Fruit fly (Drosophila melanogaster) whole organism, embryonic: Measurements from ENCODE around the gene Rab3GAP1.

Experiments
- ATbp ChIP-seq: fragments of 200-800 bp; sonication (Bioruptor generic); optimal IDR thresholded peaks from 2 replicates; lab custom pipeline; 2017; ENCODE audit warnings: missing biosample characterization, mild to moderate bottlenecking, missing genetic modification characterization, missing genetic modification reagents
- C15 ChIP-seq: fragments of 200-800 bp; sonication (Bioruptor generic); IDR thresholded peaks from 3 replicates; pipeline ENCODE4 v1.3.6; 2022; ENCODE audit warnings: missing biosample characterization, missing genetic modification characterization
- CG10274 ChIP-seq: fragments of 200-800 bp; sonication (Bioruptor generic); optimal IDR thresholded peaks from 3 replicates; lab custom pipeline; 2017; ENCODE audit warnings: missing biosample characterization, mild to moderate bottlenecking, missing genetic modification characterization
- CG10543 ChIP-seq: fragments of 200-800 bp; sonication (Bioruptor generic); optimal IDR thresholded peaks from 3 replicates; lab custom pipeline; 2017; ENCODE audit warnings: missing biosample characterization, mild to moderate bottlenecking, missing genetic modification characterization, moderate library complexity
- CG10959 ChIP-seq: fragments of 200-800 bp; sonication (Bioruptor generic); IDR thresholded peaks from 2 replicates; pipeline ENCODE4 v1.3.6; 2022; ENCODE audit warnings: missing biosample characterization, missing genetic modification characterization
- CG10979 ChIP-seq: fragments of 200-800 bp; sonication (Bioruptor generic); optimal IDR thresholded peaks from 2 replicates; lab custom pipeline; 2018; ENCODE audit warnings: missing biosample characterization, mild to moderate bottlenecking, missing genetic modification characterization, moderate library complexity
- CG13123 ChIP-seq: fragments of 200-800 bp; sonication (Bioruptor generic); optimal IDR thresholded peaks from 2 replicates; lab custom pipeline; 2016; ENCODE audit warnings: missing biosample characterization, missing genetic modification characterization
- CG15479 ChIP-seq: fragments of 200-800 bp; sonication (Bioruptor generic); optimal IDR thresholded peaks from 3 replicates; lab custom pipeline; 2019; ENCODE audit warnings: missing biosample characterization, mild to moderate bottlenecking, missing genetic modification characterization, moderate library complexity
- CG1602 ChIP-seq: fragments of 200-800 bp; sonication (Bioruptor generic); optimal IDR thresholded peaks from 3 replicates; lab custom pipeline; 2016; ENCODE audit warnings: missing biosample characterization, missing genetic modification characterization
- CG17612 ChIP-seq: fragments of 200-800 bp; sonication (Bioruptor generic); IDR thresholded peaks from 2 replicates; pipeline ENCODE4 v1.3.6; 2022; ENCODE audit warnings: missing biosample characterization, missing genetic modification characterization
- CG18476 ChIP-seq: fragments of 200-800 bp; sonication (Bioruptor generic); optimal IDR thresholded peaks from 2 replicates; lab custom pipeline; 2016; ENCODE audit warnings: missing biosample characterization, mild to moderate bottlenecking, missing genetic modification characterization
- CG34422 ChIP-seq: fragments of 200-800 bp; sonication (Bioruptor generic); IDR thresholded peaks from 3 replicates; pipeline ENCODE4 v1.3.6; 2022; ENCODE audit warnings: missing biosample characterization, missing genetic modification characterization
- CG4360 ChIP-seq: fragments of 200-800 bp; sonication (Bioruptor generic); IDR thresholded peaks from 2 replicates; pipeline ENCODE4 v1.3.6; 2022; ENCODE audit warnings: missing biosample characterization, missing genetic modification characterization
- CG6765 ChIP-seq: fragments of 200-800 bp; sonication (Bioruptor generic); optimal IDR thresholded peaks from 3 replicates; lab custom pipeline; 2017; ENCODE audit warnings: missing biosample characterization, mild to moderate bottlenecking, missing genetic modification characterization
- CG6854 ChIP-seq: fragments of 200-800 bp; sonication (Bioruptor generic); optimal IDR thresholded peaks from 3 replicates; lab custom pipeline; 2017; ENCODE audit warnings: missing biosample characterization, mild to moderate bottlenecking, missing genetic modification characterization
- CG8944 ChIP-seq: fragments of 200-800 bp; sonication (Bioruptor generic); optimal IDR thresholded peaks from 3 replicates; lab custom pipeline; 2016; ENCODE audit warnings: missing biosample characterization, missing genetic modification characterization
- CG9727 ChIP-seq: fragments of 200-800 bp; sonication (Bioruptor generic); optimal IDR thresholded peaks from 3 replicates; lab custom pipeline; 2017; ENCODE audit warnings: missing biosample characterization, mild to moderate bottlenecking, missing genetic modification characterization
- Camta ChIP-seq: fragments of 200-800 bp; sonication (Bioruptor generic); optimal IDR thresholded peaks from 2 replicates; lab custom pipeline; 2016; ENCODE audit warnings: missing biosample characterization, missing genetic modification characterization
- Dll ChIP-seq: fragments of 200-800 bp; sonication (Bioruptor generic); IDR thresholded peaks from 4 replicates; pipeline ENCODE4 v1.3.6; 2022; ENCODE audit warnings: missing biosample characterization, missing genetic modification characterization; ENCODE audit not compliant: partially characterized antibody
- Doc3 ChIP-seq: fragments of 200-800 bp; sonication (Bioruptor generic); IDR thresholded peaks from 3 replicates; pipeline ENCODE4 v1.3.6; 2022; ENCODE audit warnings: missing biosample characterization, missing genetic modification characterization; ENCODE audit not compliant: partially characterized antibody
- Fer3 ChIP-seq: fragments of 200-800 bp; sonication (Bioruptor generic); optimal IDR thresholded peaks from 2 replicates; lab custom pipeline; 2018; ENCODE audit warnings: missing biosample characterization, mild to moderate bottlenecking, missing genetic modification characterization, moderate library complexity
- Gsc ChIP-seq: fragments of 200-800 bp; sonication (Bioruptor generic); IDR thresholded peaks from 2 replicates; pipeline ENCODE4 v1.3.6; 2022; ENCODE audit warnings: missing biosample characterization, missing genetic modification characterization
- H2.0 ChIP-seq: fragments of 200-800 bp; sonication (Bioruptor generic); IDR thresholded peaks from 2 replicates; pipeline ENCODE4 v1.3.6; 2022; ENCODE audit warnings: missing biosample characterization, missing genetic modification characterization
- HmgD ChIP-seq: fragments of 200-800 bp; sonication (Bioruptor generic); optimal IDR thresholded peaks from 3 replicates; lab custom pipeline; 2016; ENCODE audit warnings: missing biosample characterization, missing genetic modification characterization
- Kr ChIP-seq: fragments of 200-800 bp; sonication (Bioruptor generic); optimal IDR thresholded peaks from 2 replicates; lab custom pipeline; 2017; ENCODE audit warnings: missing biosample characterization, mild to moderate bottlenecking, missing genetic modification characterization
- Meics ChIP-seq: fragments of 200-800 bp; sonication (Bioruptor generic); optimal IDR thresholded peaks from 2 replicates; lab custom pipeline; 2017; ENCODE audit warnings: missing biosample characterization, mild to moderate bottlenecking, missing genetic modification characterization
- Oli ChIP-seq: fragments of 200-800 bp; sonication (Bioruptor generic); optimal IDR thresholded peaks from 2 replicates; lab custom pipeline; 2018; ENCODE audit warnings: missing biosample characterization, mild to moderate bottlenecking, missing genetic modification characterization, moderate library complexity
- Ssrp ChIP-seq: fragments of 200-800 bp; sonication (Bioruptor generic); optimal IDR thresholded peaks from 2 replicates; lab custom pipeline; 2018; ENCODE audit warnings: missing biosample characterization, mild to moderate bottlenecking, missing genetic modification characterization, moderate library complexity
- amos ChIP-seq: fragments of 200-800 bp; sonication (Bioruptor generic); IDR thresholded peaks from 2 replicates; pipeline ENCODE4 v1.3.6; 2022; ENCODE audit warnings: missing biosample characterization, missing genetic modification characterization; ENCODE audit not compliant: partially characterized antibody
- bcd ChIP-seq: fragments of 200-800 bp; sonication (Bioruptor generic); optimal IDR thresholded peaks from 2 replicates; lab custom pipeline; 2017; ENCODE audit warnings: missing biosample characterization, mild to moderate bottlenecking, missing genetic modification characterization
- cg ChIP-seq: fragments of 200-800 bp; sonication (Bioruptor generic); optimal IDR thresholded peaks from 3 replicates; lab custom pipeline; 2019; ENCODE audit warnings: missing biosample characterization, mild to moderate bottlenecking, missing genetic modification characterization, moderate library complexity
- cwo ChIP-seq: fragments of 200-800 bp; sonication (Bioruptor generic); optimal IDR thresholded peaks from 3 replicates; lab custom pipeline; 2017; ENCODE audit warnings: missing biosample characterization, missing genetic modification characterization, mild to moderate bottlenecking, moderate library complexity, missing genetic modification reagents
- da ChIP-seq: fragments of 200-800 bp; sonication (Bioruptor generic); optimal IDR thresholded peaks from 2 replicates; lab custom pipeline; 2016; ENCODE audit warnings: missing biosample characterization, missing genetic modification characterization
- dysf ChIP-seq: fragments of 200-800 bp; sonication (Bioruptor generic); IDR thresholded peaks from 3 replicates; pipeline ENCODE4 v1.3.6; 2022; ENCODE audit warnings: missing biosample characterization, missing genetic modification characterization
- fru ChIP-seq: fragments of >200 bp; optimal IDR thresholded peaks from 2 replicates; lab custom pipeline; 2017
- gce ChIP-seq: fragments of 200-800 bp; sonication (Bioruptor generic); IDR thresholded peaks from 3 replicates; pipeline ENCODE4 v1.3.6; 2022; ENCODE audit warnings: missing biosample characterization, missing genetic modification characterization
- jigr1 ChIP-seq: fragments of 200-800 bp; sonication (Bioruptor generic); IDR thresholded peaks from 3 replicates; pipeline ENCODE4 v1.3.6; 2022; ENCODE audit warnings: missing biosample characterization, missing genetic modification characterization
- lmd ChIP-seq: fragments of 200-800 bp; sonication (Bioruptor generic); IDR thresholded peaks from 2 replicates; pipeline ENCODE4 v1.3.6; 2022; ENCODE audit warnings: missing biosample characterization, missing genetic modification characterization
- lov ChIP-seq, 2 experiments: fragments of 200-800 bp in 1 of 2; fragments of >200 bp in 1 of 2; sonication (Bioruptor generic) in 1 of 2; IDR thresholded peaks in 1 of 2; optimal IDR thresholded peaks in 1 of 2; 2 replicates in 1 of 2; 3 replicates in 1 of 2; pipeline versions ENCODE4 v1.3.6 to Lab custom; 2017 to 2022; ENCODE audit warnings: missing biosample characterization in 1 of 2, missing genetic modification characterization in 1 of 2
- pb ChIP-seq: fragments of 200-800 bp; sonication (Bioruptor generic); optimal IDR thresholded peaks from 3 replicates; lab custom pipeline; 2016; ENCODE audit warnings: missing biosample characterization, missing genetic modification characterization
- prd ChIP-seq, 3 experiments: fragments of >200 bp in 2 of 3; fragments of 200-800 bp in 1 of 3; sonication (Bioruptor generic) in 1 of 3; optimal IDR thresholded peaks in 2 of 3; IDR thresholded peaks in 1 of 3; 2 replicates in 2 of 3; 3 replicates in 1 of 3; pipeline versions ENCODE4 v1.3.6 to Lab custom; 2017 to 2022; ENCODE audit warnings: missing biosample characterization in 1 of 3, missing genetic modification characterization in 1 of 3
- row ChIP-seq: fragments of 200-800 bp; sonication (Bioruptor generic); IDR thresholded peaks from 3 replicates; pipeline ENCODE4 v1.3.6; 2022; ENCODE audit warnings: missing biosample characterization, missing genetic modification characterization
- scrt ChIP-seq: fragments of 200-800 bp; sonication (Bioruptor generic); optimal IDR thresholded peaks from 2 replicates; lab custom pipeline; 2018; ENCODE audit warnings: missing biosample characterization, mild to moderate bottlenecking, missing genetic modification characterization, moderate library complexity
- sens-2 ChIP-seq: fragments of 200-800 bp; sonication (Bioruptor generic); IDR thresholded peaks from 2 replicates; pipeline ENCODE4 v1.3.6; 2022; ENCODE audit warnings: missing biosample characterization, missing genetic modification characterization
- unc-4 ChIP-seq: fragments of 200-800 bp; sonication (Bioruptor generic); IDR thresholded peaks from 2 replicates; pipeline ENCODE4 v1.3.6; 2022; ENCODE audit warnings: missing biosample characterization, missing genetic modification characterization; ENCODE audit not compliant: partially characterized antibody
- zen ChIP-seq: fragments of 200-800 bp; sonication (Bioruptor generic); optimal IDR thresholded peaks from 3 replicates; lab custom pipeline; 2018; ENCODE audit warnings: missing biosample characterization, mild to moderate bottlenecking, missing genetic modification characterization, moderate library complexity
- zf30C ChIP-seq: fragments of 200-800 bp; sonication (Bioruptor generic); optimal IDR thresholded peaks from 3 replicates; lab custom pipeline; 2018; ENCODE audit warnings: missing biosample characterization, mild to moderate bottlenecking, missing genetic modification characterization

The Rab3GAP1 gene

DNA sequence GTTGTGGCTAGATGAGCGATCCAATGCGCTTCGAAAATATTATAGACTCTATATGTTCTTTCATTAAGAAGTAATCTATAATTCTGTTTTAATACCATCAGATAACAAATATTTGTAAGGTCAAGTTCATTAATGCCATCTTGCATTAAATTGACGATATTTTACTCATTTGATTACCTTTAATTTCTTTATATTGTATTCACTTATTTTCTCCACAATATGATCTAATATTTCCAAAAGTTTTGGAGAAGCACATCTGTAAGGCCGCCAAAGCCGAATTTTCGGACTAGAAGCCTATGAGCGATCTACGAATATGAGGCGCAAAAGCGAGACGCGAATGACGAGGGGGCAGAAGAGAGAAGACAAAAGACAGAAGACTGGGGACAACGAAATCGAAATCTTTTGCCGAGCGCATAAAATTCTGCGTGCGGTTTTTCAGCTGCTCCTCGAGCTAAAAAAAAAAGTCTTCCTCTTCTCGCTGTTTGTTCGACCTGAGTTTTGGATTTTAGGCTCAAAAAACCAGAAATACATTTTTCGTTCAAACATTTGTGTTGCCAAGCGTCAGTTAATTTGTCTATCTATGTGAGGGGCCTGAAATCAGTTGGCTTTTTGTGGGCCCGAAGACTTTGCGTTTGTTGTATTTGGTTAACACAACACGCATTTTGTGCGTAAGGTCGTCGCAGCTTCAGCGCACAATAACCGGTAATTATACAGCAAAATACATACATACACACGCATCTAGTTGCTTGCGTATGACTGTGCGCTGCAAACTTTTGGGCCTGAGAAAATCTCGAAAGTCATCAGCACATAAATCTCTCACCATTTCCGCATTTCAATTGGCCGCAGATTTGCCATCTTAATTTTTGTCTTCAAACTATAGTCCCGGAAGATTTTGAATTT lies 27.9 kb upstream of the Rab3GAP1 start (continued):
- peak; percentile 92 for TF ChIP-seq zen (tag; lab: Kevin White, UChicago)
- TF ChIP-seq H2.0 (GFP tag; lab: Robert Waterston, UW), result peak; percentile 95
- peak; percentile 81; the same call in 2 of the 3 replicates for TF ChIP-seq gce (GFP tag; lab: Robert Waterston, UW)
- no peak for TF ChIP-seq Kr
- TF ChIP-seq Camta (GFP tag; lab: Kevin White, UChicago), result peak; percentile 99
- peak; percentile 45; the same call in 1 of the 2 replicates for TF ChIP-seq CG4360 (GFP tag; lab: Robert Waterston, UW)
- TF ChIP-seq cwo (GFP tag; lab: Kevin White, UChicago), result peak; percentile 98
- peak; percentile 100 for TF ChIP-seq dysf (GFP tag; lab: Robert Waterston, UW)
- peak; percentile 99 for TF ChIP-seq Meics
- peak; percentile 98 for TF ChIP-seq CG18476 (GFP tag; lab: Kevin White, UChicago)
- peak; percentile 96 for TF ChIP-seq CG13123 (GFP tag; lab: Kevin White, UChicago)
- peak; percentile 97 for TF ChIP-seq scrt
- TF ChIP-seq CG34422, result peak; percentile 98
- TF ChIP-seq unc-4, result 0 out of 2 replicates have a peak, but pooled peaks have one; percentile 17
- peak; percentile 97 for TF ChIP-seq CG6765 (GFP tag; lab: Kevin White, UChicago)
- peak; percentile 80 for TF ChIP-seq CG10959 (GFP tag; lab: Robert Waterston, UW)
- peak; percentile 65; the same call in 1 of the 2 replicates for TF ChIP-seq sens-2 (GFP tag; lab: Robert Waterston, UW)
- TF ChIP-seq CG9727, result peak; percentile 99
- TF ChIP-seq ATbp (GFP tag; lab: Kevin White, UChicago), result peak; percentile 97
- no peak for TF ChIP-seq fru (lab: Kevin White, UChicago)
- TF ChIP-seq HmgD, result peak; percentile 96
- TF ChIP-seq bcd (GFP tag; lab: Kevin White, UChicago), result peak; percentile 100
- no peak for TF ChIP-seq Dll (GFP tag; lab: Robert Waterston, UW)
- TF ChIP-seq CG10274 (GFP tag; lab: Kevin White, UChicago), result peak; percentile 100
- peak; percentile 84 for TF ChIP-seq CG10543
- TF ChIP-seq Fer3 (tag; lab: Kevin White, UChicago), result peak; percentile 98
- peak; percentile 100 for TF ChIP-seq Oli (tag; lab: Kevin White, UChicago)
- no peak for TF ChIP-seq lov (optimal IDR thresholded peaks at IDR 0.05; lab: Kevin White, UChicago)
- TF ChIP-seq lov (GFP tag; IDR thresholded peaks at IDR 0.05; lab: Robert Waterston, UW), result 0 out of 3 replicates have a peak, but pooled peaks have one; percentile 64
- TF ChIP-seq cg, result peak; percentile 51
- peak; percentile 98 for TF ChIP-seq CG1602
- peak; percentile 97 for TF ChIP-seq pb
- TF ChIP-seq prd (optimal IDR thresholded peaks at IDR 0.05; lab: Kevin White, UChicago), result no peak
- TF ChIP-seq prd (GFP tag; IDR thresholded peaks at IDR 0.05; lab: Robert Waterston, UW), result peak; percentile 99
- peak; percentile 94 for TF ChIP-seq Gsc (GFP tag; lab: Robert Waterston, UW)
- peak; percentile 95 for TF ChIP-seq CG8944 (GFP tag; lab: Kevin White, UChicago)
- TF ChIP-seq C15, result peak; percentile 95
- peak; percentile 97 for TF ChIP-seq CG10979
- peak; percentile 99 for TF ChIP-seq row (GFP tag; lab: Robert Waterston, UW)
- TF ChIP-seq Doc3 (GFP tag; lab: Robert Waterston, UW), result no peak
- TF ChIP-seq lmd (GFP tag; lab: Robert Waterston, UW), result peak; percentile 99
- TF ChIP-seq Ssrp (tag; lab: Kevin White, UChicago), result peak; percentile 99
- TF ChIP-seq amos (GFP tag; lab: Robert Waterston, UW), result no peak
- no peak for TF ChIP-seq zf30C (GFP tag; lab: Kevin White, UChicago)
- peak; percentile 99 for TF ChIP-seq jigr1 (GFP tag; lab: Robert Waterston, UW)
- peak; percentile 94 for TF ChIP-seq da (GFP tag; lab: Kevin White, UChicago)
- peak; percentile 94 for TF ChIP-seq CG17612
- TF ChIP-seq CG15479, result peak; percentile 17
- TF ChIP-seq CG6854 (GFP tag; lab: Kevin White, UChicago), result peak; percentile 98
